Worm (Caenorhabditis elegans): ENCODE results near the gene ham-2.

ce11 chrX:4554385-4554784, at the start of gene ham-2:
- TF ChIP-seq him-1 (tag; optimal IDR thresholded peaks at IDR 0.05) (no peak), W03F9.2 (tag; optimal IDR thresholded peaks at IDR 0.05) (no peak), dao-5 (tag; optimal IDR thresholded peaks at IDR 0.05) (no peak)
